Fruit fly (Drosophila melanogaster) whole organism, pupa: ENCODE data around the gene Pgant6.

Experiments
- CG10348 ChIP-seq: fragments of 200-800 bp; sonication (Bioruptor generic); IDR thresholded peaks from 2 replicates; pipeline ENCODE4 v1.3.6; 2022; ENCODE audit warnings: missing biosample characterization, missing genetic modification characterization
- CG12605 ChIP-seq: fragments of 200-800 bp; sonication (Bioruptor generic); IDR thresholded peaks from 2 replicates; pipeline ENCODE4 v1.3.6; 2022; ENCODE audit warnings: missing biosample characterization, missing genetic modification characterization
- CG13204 ChIP-seq: fragments of 200-800 bp; sonication (Bioruptor generic); optimal IDR thresholded peaks from 2 replicates; lab custom pipeline; 2018; ENCODE audit warnings: missing biosample characterization, mild to moderate bottlenecking, missing genetic modification characterization, moderate library complexity
- CG14655 ChIP-seq: fragments of 200-800 bp; sonication (Bioruptor generic); optimal IDR thresholded peaks from 3 replicates; lab custom pipeline; 2017; ENCODE audit warnings: mild to moderate bottlenecking, missing biosample characterization, missing genetic modification reagents, missing genetic modification characterization
- CG15710 ChIP-seq: fragments of 200-800 bp; sonication (Bioruptor generic); optimal IDR thresholded peaks from 2 replicates; lab custom pipeline; 2018; ENCODE audit warnings: missing biosample characterization, mild to moderate bottlenecking, missing genetic modification characterization, moderate library complexity
- CG17806 ChIP-seq: fragments of 200-800 bp; sonication (Bioruptor generic); optimal IDR thresholded peaks from 2 replicates; lab custom pipeline; 2018; ENCODE audit warnings: missing biosample characterization, mild to moderate bottlenecking, missing genetic modification characterization, moderate library complexity
- CG32121 ChIP-seq: fragments of 200-800 bp; sonication (Bioruptor generic); IDR thresholded peaks from 2 replicates; pipeline ENCODE4 v1.3.6; 2022; ENCODE audit warnings: missing biosample characterization, missing genetic modification characterization
- CG34367 ChIP-seq: fragments of 200-800 bp; sonication (Bioruptor generic); optimal IDR thresholded peaks from 2 replicates; lab custom pipeline; 2018; ENCODE audit warnings: missing biosample characterization, mild to moderate bottlenecking, missing genetic modification characterization
- CG4496 ChIP-seq: fragments of 200-800 bp; sonication (Bioruptor generic); IDR thresholded peaks from 3 replicates; pipeline ENCODE4 v1.3.6; 2022; ENCODE audit warnings: missing biosample characterization, missing genetic modification characterization
- CG8159 ChIP-seq: fragments of 200-800 bp; sonication (Bioruptor generic); optimal IDR thresholded peaks from 3 replicates; lab custom pipeline; 2018; ENCODE audit warnings: missing biosample characterization, mild to moderate bottlenecking, missing genetic modification characterization, moderate library complexity
- CG8301 ChIP-seq: fragments of 200-800 bp; sonication (Bioruptor generic); optimal IDR thresholded peaks from 2 replicates; lab custom pipeline; 2018; ENCODE audit warnings: missing biosample characterization, mild to moderate bottlenecking, missing genetic modification characterization
- CG9948 ChIP-seq: fragments of 200-800 bp; sonication (Bioruptor generic); optimal IDR thresholded peaks from 2 replicates; lab custom pipeline; 2018; ENCODE audit warnings: missing biosample characterization, mild to moderate bottlenecking, missing genetic modification characterization, moderate library complexity
- D1 ChIP-seq: fragments of 200-800 bp; sonication (Bioruptor generic); optimal IDR thresholded peaks from 2 replicates; lab custom pipeline; 2018; ENCODE audit warnings: missing biosample characterization, mild to moderate bottlenecking, missing genetic modification characterization, moderate library complexity
- EcR ChIP-seq: fragments of 200-800 bp; sonication (Bioruptor generic); optimal IDR thresholded peaks from 3 replicates; lab custom pipeline; 2019; ENCODE audit warnings: missing biosample characterization, missing genetic modification characterization, mild to moderate bottlenecking, moderate library complexity, missing genetic modification reagents
- Ets98B ChIP-seq: fragments of 200-800 bp; sonication (Bioruptor generic); IDR thresholded peaks from 2 replicates; pipeline ENCODE4 v1.3.6; 2022; ENCODE audit warnings: missing biosample characterization, missing genetic modification characterization
- Pif1A ChIP-seq: fragments of 200-800 bp; sonication (Bioruptor generic); optimal IDR thresholded peaks from 3 replicates; lab custom pipeline; 2016; ENCODE audit warnings: missing biosample characterization, missing genetic modification characterization
- Pif1B ChIP-seq: fragments of 200-800 bp; sonication (Bioruptor generic); optimal IDR thresholded peaks from 3 replicates; lab custom pipeline; 2016; ENCODE audit warnings: missing biosample characterization, missing genetic modification characterization
- Snoo ChIP-seq: fragments of 200-800 bp; sonication (Bioruptor generic); optimal IDR thresholded peaks from 3 replicates; lab custom pipeline; 2017; ENCODE audit warnings: missing biosample characterization, mild to moderate bottlenecking, missing genetic modification characterization, inconsistent platforms
- fd96Ca ChIP-seq: fragments of 200-800 bp; sonication (Bioruptor generic); IDR thresholded peaks from 3 replicates; pipeline ENCODE4 v1.3.6; 2022; ENCODE audit warnings: missing biosample characterization, missing genetic modification characterization
- gl ChIP-seq: fragments of 200-800 bp; sonication (Bioruptor generic); optimal IDR thresholded peaks from 2 replicates; lab custom pipeline; 2018; ENCODE audit warnings: missing biosample characterization, mild to moderate bottlenecking, missing genetic modification characterization
- rn ChIP-seq: fragments of 200-800 bp; sonication (Bioruptor generic); IDR thresholded peaks from 2 replicates; pipeline ENCODE4 v1.3.6; 2022; ENCODE audit warnings: missing biosample characterization, missing genetic modification characterization

The Pgant6 gene

dm6 chr3L:2785941-2786340, 3.9 kb downstream of the Pgant6 start:
- TF ChIP-seq CG4496 (GFP tag; lab: Robert Waterston, UW) (no peak), CG17806 (no peak), CG32121 (GFP tag; lab: Robert Waterston, UW) (no peak), Snoo (tag; lab: Kevin White, UChicago) (no peak), gl (tag; lab: Kevin White, UChicago) (no peak), Pif1B (GFP tag; lab: Kevin White, UChicago) (no peak), CG12605 (GFP tag; lab: Robert Waterston, UW) (no peak), rn (GFP tag; lab: Robert Waterston, UW) (no peak), CG13204 (GFP tag; lab: Kevin White, UChicago) (no peak), CG10348 (no peak), D1 (no peak), Ets98B (GFP tag; lab: Robert Waterston, UW) (no peak), fd96Ca (GFP tag; lab: Robert Waterston, UW) (no peak), CG14655 (no peak), CG34367 (tag; lab: Kevin White, UChicago) (no peak)

- TF ChIP-seq D1 (no peak), Pif1A (GFP tag; lab: Kevin White, UChicago) (no peak), CG8301 (tag; lab: Kevin White, UChicago) (no peak), CG9948 (tag; lab: Kevin White, UChicago) (no peak), gl (tag; lab: Kevin White, UChicago) (no peak), Snoo (tag; lab: Kevin White, UChicago) (no peak), fd96Ca (GFP tag; lab: Robert Waterston, UW) (peak; percentile 59; the same call in 1 of the 3 replicates), CG13204 (GFP tag; lab: Kevin White, UChicago) (no peak), Ets98B (GFP tag; lab: Robert Waterston, UW) (peak; percentile 82), CG32121 (GFP tag; lab: Robert Waterston, UW) (peak; percentile 82; the same call in 1 of the 2 replicates), Pif1B (GFP tag; lab: Kevin White, UChicago) (no peak), EcR (no peak), CG15710 (peak; percentile 22), CG4496 (GFP tag; lab: Robert Waterston, UW) (peak; percentile 91), rn (GFP tag; lab: Robert Waterston, UW) (peak; percentile 68), CG17806 (no peak), CG10348 (0 out of 2 replicates have a peak, but pooled peaks have one; percentile 25), CG34367 (tag; lab: Kevin White, UChicago) (no peak), CG14655 (no peak), CG12605 (GFP tag; lab: Robert Waterston, UW) (peak; percentile 53; the same call in 1 of the 2 replicates), CG8159 (tag; lab: Kevin White, UChicago) (no peak)
Measured at dm6 chr3L:2795363-2795957, 13.4 kb downstream of the Pgant6 start.

- TF ChIP-seq CG4496 (GFP tag; lab: Robert Waterston, UW), result 0 out of 3 replicates have a peak, but pooled peaks have one; percentile 37
- 0 out of 2 replicates have a peak, but pooled peaks have one; percentile 18 for TF ChIP-seq CG12605 (GFP tag; lab: Robert Waterston, UW)
- no peak for TF ChIP-seq CG10348
- TF ChIP-seq Ets98B (GFP tag; lab: Robert Waterston, UW), result 0 out of 2 replicates have a peak, but pooled peaks have one; percentile 10
Measured at dm6 chr3L:2796242-2796641, 14.2 kb downstream of the Pgant6 start.

dm6 chr3L:2798463-2798993, 16.5 kb downstream of the Pgant6 start:
- no peak for TF ChIP-seq rn (GFP tag; lab: Robert Waterston, UW)
- TF ChIP-seq CG4496 (GFP tag; lab: Robert Waterston, UW), result peak; percentile 70
- TF ChIP-seq CG8301 (tag; lab: Kevin White, UChicago), result no peak
- peak; percentile 45; the same call in 1 of the 2 replicates for TF ChIP-seq CG12605 (GFP tag; lab: Robert Waterston, UW)
- no peak for TF ChIP-seq Snoo (tag; lab: Kevin White, UChicago)
- TF ChIP-seq gl (tag; lab: Kevin White, UChicago), result no peak
- TF ChIP-seq CG13204 (GFP tag; lab: Kevin White, UChicago), result peak; percentile 13
- no peak for TF ChIP-seq D1
- TF ChIP-seq Pif1B (GFP tag; lab: Kevin White, UChicago), result no peak
- no peak for TF ChIP-seq CG17806
- peak; percentile 69 for TF ChIP-seq fd96Ca (GFP tag; lab: Robert Waterston, UW)
- TF ChIP-seq Pif1A (GFP tag; lab: Kevin White, UChicago), result no peak
- no peak for TF ChIP-seq CG10348
- no peak for TF ChIP-seq CG34367 (tag; lab: Kevin White, UChicago)
- TF ChIP-seq CG32121 (GFP tag; lab: Robert Waterston, UW), result peak; percentile 40
- TF ChIP-seq EcR, result peak; percentile 88
- no peak for TF ChIP-seq CG9948 (tag; lab: Kevin White, UChicago)
- peak; percentile 62 for TF ChIP-seq Ets98B (GFP tag; lab: Robert Waterston, UW)
- no peak for TF ChIP-seq CG15710
- TF ChIP-seq CG14655, result peak; percentile 2
- no peak for TF ChIP-seq CG8159 (tag; lab: Kevin White, UChicago)

- TF ChIP-seq Ets98B (GFP tag; lab: Robert Waterston, UW), result peak; percentile 73
- TF ChIP-seq CG13204 (GFP tag; lab: Kevin White, UChicago), result peak; percentile 59
- TF ChIP-seq CG4496 (GFP tag; lab: Robert Waterston, UW), result peak; percentile 83
- no peak for TF ChIP-seq CG10348
- peak; percentile 33 for TF ChIP-seq CG15710
- peak; percentile 50 for TF ChIP-seq CG32121 (GFP tag; lab: Robert Waterston, UW)
- TF ChIP-seq rn (GFP tag; lab: Robert Waterston, UW), result no peak
- peak; percentile 59 for TF ChIP-seq Snoo (tag; lab: Kevin White, UChicago)
- TF ChIP-seq D1, result no peak
- peak; percentile 7 for TF ChIP-seq CG17806
- peak; percentile 22 for TF ChIP-seq CG34367 (tag; lab: Kevin White, UChicago)
- TF ChIP-seq gl (tag; lab: Kevin White, UChicago), result peak; percentile 78
- peak; percentile 79; the same call in 2 of the 3 replicates for TF ChIP-seq fd96Ca (GFP tag; lab: Robert Waterston, UW)
- TF ChIP-seq EcR, result no peak
- peak; percentile 20 for TF ChIP-seq CG8301 (tag; lab: Kevin White, UChicago)
- peak; percentile 18 for TF ChIP-seq CG9948 (tag; lab: Kevin White, UChicago)
- TF ChIP-seq Pif1B (GFP tag; lab: Kevin White, UChicago), result peak; percentile 28
- TF ChIP-seq CG8159 (tag; lab: Kevin White, UChicago), result peak; percentile 72
- peak; percentile 45 for TF ChIP-seq Pif1A (GFP tag; lab: Kevin White, UChicago)
- peak; percentile 72; the same call in 1 of the 2 replicates for TF ChIP-seq CG12605 (GFP tag; lab: Robert Waterston, UW)
- peak; percentile 63 for TF ChIP-seq CG14655
- TF ChIP-seq, all 21 proteins: peak for 17
Measured at dm6 chr3L:2799110-2799618, 17.1 kb downstream of the Pgant6 start.
